Worm (Caenorhabditis elegans) whole organism, L2 larva: ENCODE results near the gene ZK617.26.

Experiments
- C34F6.9 ChIP-seq: fragments of 150-350 bp; optimal IDR thresholded peaks from 2 replicates; lab custom pipeline; 2014; ENCODE audit warnings: missing biosample characterization, missing genetic modification characterization
- F13H6.1 ChIP-seq: sonication (generic microtip); optimal IDR thresholded peaks from 2 replicates; lab custom pipeline; 2016; ENCODE audit warnings: missing genetic modification characterization, missing compliant biosample characterization
- R02D3.7 ChIP-seq: fragments of 150-350 bp; optimal IDR thresholded peaks from 2 replicates; lab custom pipeline; 2014; ENCODE audit warnings: missing biosample characterization, missing genetic modification characterization
- Y55F3AM.14 ChIP-seq: fragments of 200-800 bp; sonication (Bioruptor generic); optimal IDR thresholded peaks from 2 replicates; lab custom pipeline; 2018; ENCODE audit warnings: mild to moderate bottlenecking, missing genetic modification characterization, missing compliant biosample characterization
- ZK546.5 ChIP-seq: sonication (generic microtip); optimal IDR thresholded peaks from 2 replicates; lab custom pipeline; 2017; ENCODE audit warnings: missing biosample characterization, missing genetic modification characterization
- aly-2 ChIP-seq: fragments of 150-350 bp; optimal IDR thresholded peaks from 2 replicates; lab custom pipeline; 2014; ENCODE audit warnings: missing biosample characterization, missing genetic modification characterization
- ama-1 ChIP-seq: fragments of 150-350 bp; optimal IDR thresholded peaks from 2 replicates; lab custom pipeline; 2018; ENCODE audit warnings: inconsistent platforms
- blmp-1 ChIP-seq: sonication (generic microtip); optimal IDR thresholded peaks from 2 replicates; lab custom pipeline; 2017; ENCODE audit warnings: missing genetic modification characterization, mild to moderate bottlenecking, missing compliant biosample characterization, antibody characterized with exemption, moderate library complexity; ENCODE audit not compliant: insufficient read depth
- ceh-16 ChIP-seq: fragments of 150-350 bp; optimal IDR thresholded peaks from 2 replicates; lab custom pipeline; 2014; ENCODE audit warnings: missing biosample characterization, missing genetic modification characterization
- ceh-82 ChIP-seq: fragments of 150-350 bp; optimal IDR thresholded peaks from 2 replicates; lab custom pipeline; 2014; ENCODE audit warnings: missing biosample characterization, missing genetic modification characterization
- crh-2 ChIP-seq: sonication (generic microtip); optimal IDR thresholded peaks from 2 replicates; lab custom pipeline; 2017; ENCODE audit warnings: missing biosample characterization, missing genetic modification characterization
- dmd-4 ChIP-seq: sonication (generic microtip); optimal IDR thresholded peaks from 2 replicates; lab custom pipeline; 2017; ENCODE audit warnings: missing biosample characterization, missing genetic modification characterization
- elt-1 ChIP-seq: fragments of 150-350 bp; optimal IDR thresholded peaks from 2 replicates; lab custom pipeline; 2014; ENCODE audit warnings: missing biosample characterization, missing genetic modification characterization
- elt-3 ChIP-seq: sonication (generic microtip); optimal IDR thresholded peaks from 2 replicates; lab custom pipeline; 2017; ENCODE audit warnings: missing biosample characterization, missing genetic modification characterization
- fos-1 ChIP-seq: fragments of 150-350 bp; optimal IDR thresholded peaks from 2 replicates; lab custom pipeline; 2014; ENCODE audit warnings: missing biosample characterization, missing genetic modification characterization
- gmeb-1 ChIP-seq: fragments of 150-350 bp; optimal IDR thresholded peaks from 2 replicates; lab custom pipeline; 2014; ENCODE audit warnings: missing biosample characterization, missing genetic modification characterization
- lin-11 ChIP-seq: fragments of 150-350 bp; sonication (generic microtip); optimal IDR thresholded peaks from 2 replicates; lab custom pipeline; 2014; ENCODE audit warnings: missing biosample characterization, missing genetic modification characterization, inconsistent platforms, mixed read lengths
- lin-13 ChIP-seq: fragments of 150-350 bp; optimal IDR thresholded peaks from 2 replicates; lab custom pipeline; 2014; ENCODE audit warnings: missing biosample characterization, missing genetic modification reagents, missing genetic modification characterization
- lin-39 ChIP-seq: fragments of 150-350 bp; optimal IDR thresholded peaks from 2 replicates; lab custom pipeline; 2014; ENCODE audit warnings: missing biosample characterization, missing genetic modification reagents, missing genetic modification characterization
- lsy-2 ChIP-seq, 2 experiments: fragments of 150-350 bp in 1 of 2; sonication (generic microtip) in 1 of 2; optimal IDR thresholded peaks; 2 replicates each; lab custom pipeline; 2014 to 2017; ENCODE audit warnings: missing biosample characterization in 2 of 2, missing genetic modification characterization in 2 of 2
- mab-5 ChIP-seq: fragments of 150-350 bp; optimal IDR thresholded peaks from 2 replicates; lab custom pipeline; 2014; ENCODE audit warnings: missing biosample characterization, missing genetic modification characterization
- mbf-1 ChIP-seq: sonication (generic microtip); optimal IDR thresholded peaks from 2 replicates; lab custom pipeline; 2017; ENCODE audit warnings: missing biosample characterization, missing genetic modification characterization
- nhr-10 ChIP-seq: sonication (generic microtip); optimal IDR thresholded peaks from 2 replicates; lab custom pipeline; 2017; ENCODE audit warnings: missing biosample characterization, missing genetic modification characterization
- nhr-11 ChIP-seq: fragments of 150-350 bp; optimal IDR thresholded peaks from 2 replicates; lab custom pipeline; 2014; ENCODE audit warnings: missing biosample characterization, missing genetic modification characterization
- nhr-12 ChIP-seq: fragments of 150-350 bp; optimal IDR thresholded peaks from 2 replicates; lab custom pipeline; 2014; ENCODE audit warnings: missing biosample characterization, missing genetic modification characterization
- nhr-129 ChIP-seq: fragments of 150-350 bp; optimal IDR thresholded peaks from 2 replicates; lab custom pipeline; 2014; ENCODE audit warnings: missing biosample characterization, missing genetic modification characterization
- nhr-21 ChIP-seq: fragments of 150-350 bp; optimal IDR thresholded peaks from 2 replicates; lab custom pipeline; 2014; ENCODE audit warnings: missing biosample characterization, missing genetic modification characterization
- nhr-237 ChIP-seq: fragments of 150-350 bp; optimal IDR thresholded peaks from 2 replicates; lab custom pipeline; 2014; ENCODE audit warnings: missing biosample characterization, missing genetic modification characterization
- nhr-25 ChIP-seq: fragments of 150-350 bp; sonication (generic microtip); optimal IDR thresholded peaks from 3 replicates; lab custom pipeline; 2014; ENCODE audit warnings: missing biosample characterization, missing genetic modification characterization
- nhr-6 ChIP-seq: fragments of 150-350 bp; optimal IDR thresholded peaks from 2 replicates; lab custom pipeline; 2014; ENCODE audit warnings: missing biosample characterization, missing genetic modification characterization
- nhr-77 ChIP-seq: fragments of 150-350 bp; optimal IDR thresholded peaks from 2 replicates; lab custom pipeline; 2014; ENCODE audit warnings: missing biosample characterization, missing genetic modification characterization
- peb-1 ChIP-seq: fragments of 150-350 bp; optimal IDR thresholded peaks from 2 replicates; lab custom pipeline; 2014; ENCODE audit warnings: missing biosample characterization, missing genetic modification characterization
- sem-4 ChIP-seq: fragments of 150-350 bp; optimal IDR thresholded peaks from 2 replicates; lab custom pipeline; 2014; ENCODE audit warnings: missing biosample characterization, missing genetic modification reagents, missing genetic modification characterization
- skn-1 ChIP-seq: sonication (generic microtip); optimal IDR thresholded peaks from 2 replicates; lab custom pipeline; 2017; ENCODE audit warnings: missing biosample characterization, missing genetic modification characterization
- sma-3 ChIP-seq: sonication (generic microtip); optimal IDR thresholded peaks from 2 replicates; lab custom pipeline; 2016; ENCODE audit warnings: missing genetic modification reagents, missing genetic modification characterization, missing compliant biosample characterization
- sma-9 ChIP-seq, 2 experiments: fragments of 150-350 bp in 1 of 2; sonication (generic microtip) in 1 of 2; optimal IDR thresholded peaks; 2 replicates each; lab custom pipeline; 2014 to 2016; ENCODE audit warnings: missing genetic modification characterization in 2 of 2, mild to moderate bottlenecking in 1 of 2, missing biosample characterization in 1 of 2, missing compliant biosample characterization in 1 of 2, missing genetic modification reagents in 1 of 2, moderate library complexity in 1 of 2
- snpc-4 ChIP-seq: fragments of 150-350 bp; optimal IDR thresholded peaks from 2 replicates; lab custom pipeline; 2014; ENCODE audit warnings: missing biosample characterization, missing genetic modification characterization
- unc-39 ChIP-seq: fragments of 150-350 bp; optimal IDR thresholded peaks from 2 replicates; lab custom pipeline; 2014; ENCODE audit warnings: missing biosample characterization, missing genetic modification characterization
- unc-55 ChIP-seq: fragments of 150-350 bp; sonication (generic microtip); optimal IDR thresholded peaks from 3 replicates; lab custom pipeline; 2014; ENCODE audit warnings: missing biosample characterization, missing genetic modification reagents, missing genetic modification characterization
- unc-62 ChIP-seq: fragments of 150-350 bp; optimal IDR thresholded peaks from 2 replicates; lab custom pipeline; 2014; ENCODE audit warnings: missing biosample characterization, missing genetic modification reagents, missing genetic modification characterization
- zag-1 ChIP-seq: fragments of 150-350 bp; optimal IDR thresholded peaks from 2 replicates; lab custom pipeline; 2014; ENCODE audit warnings: missing biosample characterization, missing genetic modification characterization
- ztf-1 ChIP-seq: fragments of 200-800 bp; sonication (Bioruptor generic); conservative IDR thresholded peaks from 2 replicates; pipeline ENCODE4 v1.3.6; 2022; ENCODE audit warnings: missing genetic modification characterization, missing compliant biosample characterization
- ztf-11 ChIP-seq: sonication (generic microtip); optimal IDR thresholded peaks from 2 replicates; lab custom pipeline; 2017; ENCODE audit warnings: missing biosample characterization, missing genetic modification characterization
- ztf-4 ChIP-seq: fragments of 150-350 bp; optimal IDR thresholded peaks from 2 replicates; lab custom pipeline; 2014; ENCODE audit warnings: missing biosample characterization, missing genetic modification characterization

ZK617.26 gene

ce11 chrIV:12035422-12035821 lies 24.7 kb upstream of the ZK617.26 start:
- TF ChIP-seq unc-62, result no peak
- TF ChIP-seq nhr-11, result no peak
- TF ChIP-seq mbf-1 (tag; lab: Kevin White, UChicago), result no peak
- no peak for TF ChIP-seq zag-1 (tag; lab: Kevin White, UChicago)
- TF ChIP-seq ceh-82, result no peak
- no peak for TF ChIP-seq crh-2 (tag; lab: Kevin White, UChicago)
- no peak for TF ChIP-seq ztf-11 (tag; lab: Kevin White, UChicago)
- TF ChIP-seq lin-39 (tag; lab: Kevin White, UChicago), result no peak
- no peak for TF ChIP-seq unc-39 (tag; lab: Kevin White, UChicago)
- no peak for TF ChIP-seq ama-1
- no peak for TF ChIP-seq ZK546.5 (tag; lab: Kevin White, UChicago)
- no peak for TF ChIP-seq nhr-25 (tag; lab: Kevin White, UChicago)

ce11 chrIV:12034776-12035175 lies 24.0 kb upstream of the ZK617.26 start:
- no peak for TF ChIP-seq aly-2 (tag; lab: Kevin White, UChicago)
- no peak for TF ChIP-seq nhr-21
- no peak for TF ChIP-seq ztf-1 (GFP tag; lab: Robert Waterston, UW)
- no peak for TF ChIP-seq nhr-77 (tag; lab: Kevin White, UChicago)
- TF ChIP-seq ama-1, result peak; percentile 26
- TF ChIP-seq ceh-82, result no peak
- no peak for TF ChIP-seq unc-62
- peak; percentile 13 for TF ChIP-seq nhr-129 (tag; lab: Kevin White, UChicago)

ce11 chrIV:12033985-12034384 lies 23.2 kb upstream of the ZK617.26 start, which contains the start of gene sqst-1:
sqst-1 (plus strand) TSS chrIV:12034282.
- TF ChIP-seq lsy-2 (tag; optimal IDR thresholded peaks at IDR 0.05; lab: Kevin White, UChicago) (peak in 1 of 2 experiments; percentile 20), nhr-129 (tag; lab: Kevin White, UChicago) (peak; percentile 72), skn-1 (tag; lab: Kevin White, UChicago) (no peak), ztf-4 (tag; lab: Kevin White, UChicago) (peak; percentile 43), C34F6.9 (tag; lab: Kevin White, UChicago) (peak; percentile 20), lin-13 (GFP tag; lab: Kevin White, UChicago) (no peak)

ce11 chrIV:12032383-12032782 lies 21.6 kb upstream of the ZK617.26 start:
- TF ChIP-seq ceh-16 (tag; lab: Kevin White, UChicago) (peak; percentile 22), ZK546.5 (tag; lab: Kevin White, UChicago) (no peak), aly-2 (tag; lab: Kevin White, UChicago) (no peak), F13H6.1 (tag; lab: Kevin White, UChicago) (peak; percentile 91), sma-9 (GFP tag; optimal IDR thresholded peaks at IDR 0.05; lab: Kevin White, UChicago) (peak; percentile 81), sma-9 (tag; optimal IDR thresholded peaks at IDR 0.05; lab: Kevin White, UChicago) (no peak), nhr-77 (tag; lab: Kevin White, UChicago) (no peak), gmeb-1 (peak; percentile 64), crh-2 (tag; lab: Kevin White, UChicago) (peak; percentile 87), mbf-1 (tag; lab: Kevin White, UChicago) (no peak), peb-1 (no peak), ama-1 (peak; percentile 77), C34F6.9 (tag; lab: Kevin White, UChicago) (peak; percentile 98), ceh-82 (no peak), skn-1 (tag; lab: Kevin White, UChicago) (no peak), unc-55 (GFP tag; lab: Kevin White, UChicago) (peak; percentile 68), lin-13 (GFP tag; lab: Kevin White, UChicago) (peak; percentile 68), nhr-12 (no peak), nhr-25 (tag; lab: Kevin White, UChicago) (peak; percentile 89), Y55F3AM.14 (GFP tag; lab: Kevin White, UChicago) (peak; percentile 26), nhr-21 (peak; percentile 80), blmp-1 (tag; lab: Kevin White, UChicago) (peak; percentile 15), ztf-1 (GFP tag; lab: Robert Waterston, UW) (no peak), nhr-11 (no peak), lin-39 (tag; lab: Kevin White, UChicago) (no peak), nhr-6 (tag; lab: Kevin White, UChicago) (peak; percentile 66), R02D3.7 (tag; lab: Kevin White, UChicago) (no peak), nhr-237 (tag; lab: Kevin White, UChicago) (no peak), unc-39 (tag; lab: Kevin White, UChicago) (no peak), ztf-11 (tag; lab: Kevin White, UChicago) (no peak), sma-3 (GFP tag; lab: Kevin White, UChicago) (peak; percentile 92), unc-62 (no peak), lsy-2 (tag; optimal IDR thresholded peaks at IDR 0.05; lab: Kevin White, UChicago) (peak; percentile 52 to 87), fos-1 (tag; lab: Kevin White, UChicago) (peak; percentile 85), mab-5 (tag; lab: Kevin White, UChicago) (no peak), ztf-4 (tag; lab: Kevin White, UChicago) (peak; percentile 81), sem-4 (tag; lab: Kevin White, UChicago) (peak; percentile 89), elt-3 (tag; lab: Kevin White, UChicago) (no peak), zag-1 (tag; lab: Kevin White, UChicago) (peak; percentile 28), lin-11 (tag; lab: Kevin White, UChicago) (peak; percentile 54), nhr-10 (tag; lab: Kevin White, UChicago) (no peak), snpc-4 (tag; lab: Kevin White, UChicago) (no peak), elt-1 (tag; lab: Kevin White, UChicago) (no peak), dmd-4 (tag; lab: Kevin White, UChicago) (no peak)
